Worm (Caenorhabditis elegans) whole organism, early embryonic: ENCODE results near the gene col-115.

Experiments
- F13C5.2 ChIP-seq: sonication (generic microtip); optimal IDR thresholded peaks from 2 replicates; lab custom pipeline; 2017; ENCODE audit warnings: mild to moderate bottlenecking, missing genetic modification characterization, inconsistent platforms, missing compliant biosample characterization
- aly-1 ChIP-seq: sonication (generic microtip); optimal IDR thresholded peaks from 2 replicates; lab custom pipeline; 2016; ENCODE audit warnings: missing genetic modification characterization, missing compliant biosample characterization
- ama-1 ChIP-seq: fragments of 150-350 bp; optimal IDR thresholded peaks from 2 replicates; lab custom pipeline; 2014
- ceh-36 ChIP-seq: sonication (generic microtip); optimal IDR thresholded peaks from 2 replicates; lab custom pipeline; 2016; ENCODE audit warnings: missing genetic modification characterization, inconsistent platforms, missing compliant biosample characterization
- flt-1 ChIP-seq: fragments of 200-800 bp; sonication (Bioruptor generic); IDR thresholded peaks from 2 replicates; pipeline ENCODE4 v1.3.6; 2022; ENCODE audit warnings: missing genetic modification characterization, missing compliant biosample characterization
- hmbx-1 ChIP-seq: sonication (generic microtip); optimal IDR thresholded peaks from 2 replicates; lab custom pipeline; 2016; ENCODE audit warnings: mild to moderate bottlenecking, missing genetic modification characterization, missing compliant biosample characterization
- hmg-4 ChIP-seq: fragments of 200-800 bp; sonication (Bioruptor generic); optimal IDR thresholded peaks from 2 replicates; lab custom pipeline; 2018; ENCODE audit warnings: mild to moderate bottlenecking, missing genetic modification characterization, missing compliant biosample characterization
- pes-1 ChIP-seq: fragments of 200-800 bp; sonication (Bioruptor generic); IDR thresholded peaks from 2 replicates; pipeline ENCODE4 v1.3.6; 2022; ENCODE audit warnings: missing genetic modification reagents, missing genetic modification characterization, missing compliant biosample characterization
- tbx-11 ChIP-seq: fragments of 200-800 bp; sonication (Bioruptor generic); IDR thresholded peaks from 2 replicates; pipeline ENCODE4 v1.3.6; 2022; ENCODE audit warnings: missing genetic modification characterization, missing compliant biosample characterization
- tbx-37 ChIP-seq: fragments of 200-800 bp; sonication (Bioruptor generic); conservative IDR thresholded peaks from 2 replicates; pipeline ENCODE4 v1.3.6; 2022; ENCODE audit warnings: missing genetic modification reagents, missing genetic modification characterization, missing compliant biosample characterization
- tra-4 ChIP-seq: sonication (generic microtip); optimal IDR thresholded peaks from 2 replicates; lab custom pipeline; 2017; ENCODE audit warnings: missing genetic modification characterization, missing compliant biosample characterization

DNA sequence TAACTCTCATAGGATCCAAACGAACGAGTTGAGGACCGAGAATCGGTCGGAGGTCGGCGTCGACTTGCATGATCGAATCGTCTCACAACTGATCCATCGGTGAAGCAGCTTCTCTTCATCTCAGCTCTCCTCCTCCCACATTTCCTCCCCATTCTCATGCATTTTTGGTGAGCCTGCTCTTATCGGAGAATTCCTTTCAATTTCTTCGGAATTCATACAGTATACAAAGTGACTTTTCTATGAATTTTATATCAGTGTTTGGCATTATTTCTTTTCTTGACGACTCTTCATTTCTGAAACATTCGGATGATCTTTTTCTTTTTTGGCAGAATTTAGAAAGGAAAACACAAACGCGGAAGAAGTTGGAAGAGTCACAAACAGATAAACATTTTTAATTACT is 1.4 kb upstream of the col-115 start, which contains the start of gene mec-17:
- TF ChIP-seq pes-1 (GFP tag; lab: Robert Waterston, UW) = no peak
- TF ChIP-seq ama-1 (lab: Kevin White, UChicago) = no peak
- TF ChIP-seq tra-4 (tag; lab: Kevin White, UChicago) = no peak
- TF ChIP-seq flt-1 (GFP tag; lab: Robert Waterston, UW) = no peak
- no peak for TF ChIP-seq hmbx-1
- no peak for TF ChIP-seq hmg-4 (GFP tag; lab: Kevin White, UChicago)
- TF ChIP-seq tbx-11 (GFP tag; lab: Robert Waterston, UW) = no peak
- no peak for TF ChIP-seq aly-1 (tag; lab: Kevin White, UChicago)
- no peak for TF ChIP-seq ceh-36 (tag; lab: Kevin White, UChicago)
- no peak for TF ChIP-seq tbx-37 (GFP tag; lab: Robert Waterston, UW)
- no peak for TF ChIP-seq F13C5.2 (tag; lab: Kevin White, UChicago)
